Worm (Caenorhabditis elegans) whole organism, L4/young adult: ENCODE data around the gene C01B10.11.

Source experiments
- dao-5 ChIP-seq: sonication (generic microtip); optimal IDR thresholded peaks from 2 replicates; lab custom pipeline; 2016; ENCODE audit warnings: missing genotype, missing genetic modification characterization, moderate library complexity, missing compliant biosample characterization
- him-1 ChIP-seq: sonication (generic microtip); optimal IDR thresholded peaks from 2 replicates; lab custom pipeline; 2016; ENCODE audit warnings: missing genotype, missing genetic modification reagents, missing genetic modification characterization, missing compliant biosample characterization

ce11 chrIV:6613296-6613695 lies 44.5 kb upstream of the C01B10.11 start, which contains the start of gene drh-1:
- TF ChIP-seq him-1 (no peak), dao-5 (tag; lab: Kevin White, UChicago) (no peak)
